Worm (Caenorhabditis elegans): ENCODE data around the gene set-22.

DNA sequence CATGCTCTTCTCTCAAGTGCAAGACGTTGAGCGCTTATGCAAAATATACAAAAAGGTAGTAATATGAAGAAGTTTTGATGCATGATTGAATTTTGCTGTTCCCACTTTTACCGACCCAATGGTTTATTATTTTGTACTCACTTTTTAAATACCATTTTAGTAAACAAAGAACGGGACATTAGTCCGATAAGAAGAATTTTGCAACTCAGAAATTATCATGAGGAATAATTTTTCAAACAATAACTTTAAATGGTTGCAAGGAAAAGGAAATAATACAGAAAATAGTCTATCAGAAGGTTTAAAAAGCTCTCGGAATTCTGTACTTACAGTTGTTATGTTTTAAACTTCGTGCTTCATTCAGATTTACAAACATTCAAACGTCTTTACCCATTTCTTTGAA lies 22.1 kb upstream of the set-22 start, which contains the start of gene F15H10.9:
- TF ChIP-seq egl-27 (tag; optimal IDR thresholded peaks at IDR 0.05) (no peak), skn-1 (tag; optimal IDR thresholded peaks at IDR 0.05) (no peak), mdl-1 (tag; optimal IDR thresholded peaks at IDR 0.05) (no peak), lin-39 (tag; optimal IDR thresholded peaks at IDR 0.05) (no peak), snpc-4 (tag; optimal IDR thresholded peaks at IDR 0.05) (no peak), nhr-237 (tag; optimal IDR thresholded peaks at IDR 0.05) (no peak), lsy-2 (tag; optimal IDR thresholded peaks at IDR 0.05) (no peak), blmp-1 (tag; optimal IDR thresholded peaks at IDR 0.05; ENCODE audit: insufficient read depth) (no peak), alr-1 (tag; optimal IDR thresholded peaks at IDR 0.05) (no peak)

Data from whole organism, L2 larva.